Fruit fly (Drosophila melanogaster) whole organism, embryonic: ENCODE measurements around the gene HP5.

ENCODE experiments used
- Asciz ChIP-seq: fragments of 200-800 bp; sonication (Bioruptor generic); optimal IDR thresholded peaks from 2 replicates; lab custom pipeline; 2017; ENCODE audit warnings: missing biosample characterization, mild to moderate bottlenecking, missing genetic modification characterization, missing genetic modification reagents
- CG10979 ChIP-seq: fragments of 200-800 bp; sonication (Bioruptor generic); optimal IDR thresholded peaks from 2 replicates; lab custom pipeline; 2018; ENCODE audit warnings: missing biosample characterization, mild to moderate bottlenecking, missing genetic modification characterization, moderate library complexity
- CG11560 ChIP-seq: fragments of 200-800 bp; sonication (Bioruptor generic); IDR thresholded peaks from 3 replicates; pipeline ENCODE4 v1.3.6; 2022; ENCODE audit warnings: missing biosample characterization, missing genetic modification characterization
- CG12942 ChIP-seq: fragments of 200-800 bp; sonication (Bioruptor generic); optimal IDR thresholded peaks from 3 replicates; lab custom pipeline; 2016; ENCODE audit warnings: missing biosample characterization, missing genetic modification characterization
- CG14965 ChIP-seq: fragments of 200-800 bp; sonication (Bioruptor generic); optimal IDR thresholded peaks from 2 replicates; lab custom pipeline; 2016; ENCODE audit warnings: missing biosample characterization, missing genetic modification characterization, borderline replicate concordance
- CG15269 ChIP-seq: fragments of 200-800 bp; sonication (Bioruptor generic); optimal IDR thresholded peaks from 2 replicates; lab custom pipeline; 2018; ENCODE audit warnings: missing biosample characterization, mild to moderate bottlenecking, missing genetic modification characterization, moderate library complexity
- CG15514 ChIP-seq: fragments of 200-800 bp; sonication (Bioruptor generic); optimal IDR thresholded peaks from 3 replicates; lab custom pipeline; 2017; ENCODE audit warnings: missing biosample characterization, missing genetic modification characterization, mild to moderate bottlenecking, moderate library complexity, missing genetic modification reagents
- CG17385 ChIP-seq: fragments of 200-800 bp; sonication (Bioruptor generic); optimal IDR thresholded peaks from 3 replicates; lab custom pipeline; 2018; ENCODE audit warnings: missing biosample characterization, mild to moderate bottlenecking, missing genetic modification characterization
- CG2712 ChIP-seq: fragments of 200-800 bp; optimal IDR thresholded peaks from 3 replicates; lab custom pipeline; 2019; ENCODE audit warnings: missing biosample characterization, mild to moderate bottlenecking, missing genetic modification characterization, moderate library complexity
- CG32772 ChIP-seq: fragments of 200-800 bp; sonication (Bioruptor generic); IDR thresholded peaks from 2 replicates; pipeline ENCODE4 v1.3.6; 2022; ENCODE audit warnings: missing biosample characterization, missing genetic modification characterization
- CG33213 ChIP-seq: fragments of 200-800 bp; sonication (Bioruptor generic); optimal IDR thresholded peaks from 3 replicates; lab custom pipeline; 2016; ENCODE audit warnings: missing biosample characterization, missing genetic modification characterization
- CG3407 ChIP-seq: fragments of 200-800 bp; sonication (Bioruptor generic); optimal IDR thresholded peaks from 2 replicates; lab custom pipeline; 2018; ENCODE audit warnings: missing biosample characterization, mild to moderate bottlenecking, missing genetic modification characterization
- CG3995 ChIP-seq: fragments of 200-800 bp; sonication (Bioruptor generic); optimal IDR thresholded peaks from 3 replicates; lab custom pipeline; 2016; ENCODE audit warnings: missing biosample characterization, missing genetic modification characterization
- CG6654 ChIP-seq: fragments of 200-800 bp; sonication (Bioruptor generic); optimal IDR thresholded peaks from 2 replicates; lab custom pipeline; 2017; ENCODE audit warnings: missing biosample characterization, mild to moderate bottlenecking, missing genetic modification characterization
- CG7357 ChIP-seq: fragments of 200-800 bp; sonication (Bioruptor generic); IDR thresholded peaks from 3 replicates; pipeline ENCODE4 v1.3.6; 2022; ENCODE audit warnings: missing biosample characterization, missing genetic modification characterization
- CG7963 ChIP-seq: fragments of 200-800 bp; sonication (Bioruptor generic); IDR thresholded peaks from 3 replicates; pipeline ENCODE4 v1.3.6; 2022; ENCODE audit warnings: missing biosample characterization, missing genetic modification characterization; ENCODE audit not compliant: partially characterized antibody
- Chrac-16 ChIP-seq: fragments of 200-800 bp; sonication (Bioruptor generic); optimal IDR thresholded peaks from 3 replicates; lab custom pipeline; 2016; ENCODE audit warnings: missing biosample characterization, missing genetic modification characterization
- CkIIα-i1 ChIP-seq: fragments of 200-800 bp; sonication (Bioruptor generic); IDR thresholded peaks from 2 replicates; pipeline ENCODE4 v1.3.6; 2022; ENCODE audit warnings: missing biosample characterization, missing genetic modification characterization
- Elba2 ChIP-seq: fragments of 200-800 bp; sonication (Bioruptor generic); optimal IDR thresholded peaks from 3 replicates; lab custom pipeline; 2016; ENCODE audit warnings: missing biosample characterization, missing genetic modification characterization
- H2.0 ChIP-seq: fragments of 200-800 bp; sonication (Bioruptor generic); IDR thresholded peaks from 2 replicates; pipeline ENCODE4 v1.3.6; 2022; ENCODE audit warnings: missing biosample characterization, missing genetic modification characterization
- HLH4C ChIP-seq: fragments of 200-800 bp; sonication (Bioruptor generic); IDR thresholded peaks from 3 replicates; pipeline ENCODE4 v1.3.6; 2022; ENCODE audit warnings: missing biosample characterization, missing genetic modification characterization; ENCODE audit not compliant: partially characterized antibody
- Meics ChIP-seq: fragments of 200-800 bp; sonication (Bioruptor generic); optimal IDR thresholded peaks from 2 replicates; lab custom pipeline; 2017; ENCODE audit warnings: missing biosample characterization, mild to moderate bottlenecking, missing genetic modification characterization
- NFAT ChIP-seq: fragments of 200-800 bp; sonication (Bioruptor generic); IDR thresholded peaks from 2 replicates; pipeline ENCODE4 v1.3.6; 2022; ENCODE audit warnings: missing biosample characterization, missing genetic modification characterization
- Pdp1 ChIP-seq, 2 experiments: fragments of 200-800 bp; sonication (Bioruptor generic); optimal IDR thresholded peaks; 3 replicates each; lab custom pipeline; 2016; ENCODE audit warnings: missing biosample characterization in 2 of 2, missing genetic modification characterization in 2 of 2, mild to moderate bottlenecking in 1 of 2, moderate library complexity in 1 of 2
- Rfx ChIP-seq: fragments of 200-800 bp; sonication (Bioruptor generic); IDR thresholded peaks from 2 replicates; pipeline ENCODE4 v1.3.6; 2022; ENCODE audit warnings: missing biosample characterization, missing genetic modification characterization
- Side ChIP-seq: fragments of 200-800 bp; sonication (Bioruptor generic); optimal IDR thresholded peaks from 2 replicates; lab custom pipeline; 2016; ENCODE audit warnings: missing biosample characterization, missing genetic modification characterization
- Usf ChIP-seq: fragments of 200-800 bp; sonication (Bioruptor generic); optimal IDR thresholded peaks from 2 replicates; lab custom pipeline; 2017; ENCODE audit warnings: missing genotype, missing biosample characterization, missing genetic modification characterization
- abd-A ChIP-seq: fragments of 200-800 bp; sonication (Bioruptor generic); optimal IDR thresholded peaks from 3 replicates; lab custom pipeline; 2019; ENCODE audit warnings: missing biosample characterization, mild to moderate bottlenecking, missing genetic modification characterization, moderate library complexity
- amos ChIP-seq: fragments of 200-800 bp; sonication (Bioruptor generic); IDR thresholded peaks from 2 replicates; pipeline ENCODE4 v1.3.6; 2022; ENCODE audit warnings: missing biosample characterization, missing genetic modification characterization; ENCODE audit not compliant: partially characterized antibody
- ase ChIP-seq: fragments of 200-800 bp; sonication (Bioruptor generic); IDR thresholded peaks from 3 replicates; pipeline ENCODE4 v1.3.6; 2022; ENCODE audit warnings: missing biosample characterization, missing genetic modification characterization
- caup ChIP-seq: fragments of 200-800 bp; sonication (Bioruptor generic); optimal IDR thresholded peaks from 3 replicates; lab custom pipeline; 2017; ENCODE audit warnings: missing biosample characterization, mild to moderate bottlenecking, missing genetic modification characterization, moderate library complexity; ENCODE audit not compliant: severe bottlenecking
- crol ChIP-seq: fragments of 200-800 bp; sonication (Bioruptor generic); IDR thresholded peaks from 2 replicates; pipeline ENCODE4 v1.3.6; 2022; ENCODE audit warnings: missing biosample characterization, missing genetic modification characterization
- dmrt11E ChIP-seq: fragments of 200-800 bp; sonication (Bioruptor generic); optimal IDR thresholded peaks from 3 replicates; lab custom pipeline; 2018; ENCODE audit warnings: missing biosample characterization, mild to moderate bottlenecking, missing genetic modification characterization, moderate library complexity
- dysf ChIP-seq: fragments of 200-800 bp; sonication (Bioruptor generic); IDR thresholded peaks from 3 replicates; pipeline ENCODE4 v1.3.6; 2022; ENCODE audit warnings: missing biosample characterization, missing genetic modification characterization
- fd3F ChIP-seq: fragments of 200-800 bp; sonication (Bioruptor generic); optimal IDR thresholded peaks from 2 replicates; lab custom pipeline; 2018; ENCODE audit warnings: missing biosample characterization, mild to moderate bottlenecking, missing genetic modification characterization, moderate library complexity
- fu2 ChIP-seq: fragments of 200-800 bp; sonication (Bioruptor generic); optimal IDR thresholded peaks from 2 replicates; lab custom pipeline; 2016; ENCODE audit warnings: missing biosample characterization, missing genetic modification characterization
- gcm2 ChIP-seq: fragments of 200-800 bp; sonication (Bioruptor generic); optimal IDR thresholded peaks from 2 replicates; lab custom pipeline; 2016; ENCODE audit warnings: missing biosample characterization, missing genetic modification characterization
- gem ChIP-seq: fragments of 200-800 bp; sonication (Bioruptor generic); optimal IDR thresholded peaks from 2 replicates; lab custom pipeline; 2019; ENCODE audit warnings: missing biosample characterization, mild to moderate bottlenecking, missing genetic modification characterization, moderate library complexity
- gsb-n ChIP-seq: fragments of 200-800 bp; sonication (Bioruptor generic); optimal IDR thresholded peaks from 3 replicates; lab custom pipeline; 2018; ENCODE audit warnings: missing biosample characterization, mild to moderate bottlenecking, missing genetic modification characterization
- gt ChIP-seq: fragments of 200-800 bp; sonication (Bioruptor generic); IDR thresholded peaks from 2 replicates; pipeline ENCODE4 v1.3.6; 2022; ENCODE audit warnings: missing biosample characterization, missing genetic modification characterization
- hb ChIP-seq: fragments of 200-800 bp; sonication (Bioruptor generic); IDR thresholded peaks from 3 replicates; pipeline ENCODE4 v1.3.6; 2022; ENCODE audit warnings: missing biosample characterization, missing genetic modification characterization; ENCODE audit not compliant: partially characterized antibody
- lilli ChIP-seq: fragments of 200-800 bp; sonication (Bioruptor generic); optimal IDR thresholded peaks from 3 replicates; lab custom pipeline; 2016; ENCODE audit warnings: missing biosample characterization, missing genetic modification characterization
- oc ChIP-seq: fragments of 200-800 bp; sonication (Bioruptor generic); optimal IDR thresholded peaks from 2 replicates; lab custom pipeline; 2018; ENCODE audit warnings: missing biosample characterization, mild to moderate bottlenecking, missing genetic modification characterization, moderate library complexity
- pros ChIP-seq: fragments of 200-800 bp; sonication (Bioruptor generic); optimal IDR thresholded peaks from 3 replicates; lab custom pipeline; 2019; ENCODE audit warnings: missing biosample characterization, mild to moderate bottlenecking, missing genetic modification characterization, moderate library complexity
- pzg ChIP-seq: fragments of 200-800 bp; sonication (Bioruptor generic); optimal IDR thresholded peaks from 3 replicates; lab custom pipeline; 2018; ENCODE audit warnings: missing biosample characterization, mild to moderate bottlenecking, missing genetic modification characterization, moderate library complexity
- ro ChIP-seq: fragments of 200-800 bp; sonication (Bioruptor generic); IDR thresholded peaks from 2 replicates; pipeline ENCODE4 v1.3.6; 2022; ENCODE audit warnings: missing biosample characterization, missing genetic modification characterization
- sens ChIP-seq: fragments of 200-800 bp; sonication (Bioruptor generic); peaks from one replicate; lab custom pipeline; 2016; ENCODE audit warnings: missing biosample characterization, missing genetic modification characterization
- sna ChIP-seq: fragments of 200-800 bp; sonication (Bioruptor generic); IDR thresholded peaks from 2 replicates; pipeline ENCODE4 v1.3.6; 2022; ENCODE audit warnings: missing biosample characterization, missing genetic modification characterization; ENCODE audit not compliant: partially characterized antibody
- tin ChIP-seq: fragments of 200-800 bp; sonication (Bioruptor generic); optimal IDR thresholded peaks from 3 replicates; lab custom pipeline; 2016; ENCODE audit warnings: missing biosample characterization, missing genetic modification characterization
- tio ChIP-seq: fragments of 200-800 bp; sonication (Bioruptor generic); optimal IDR thresholded peaks from 2 replicates; lab custom pipeline; 2017; ENCODE audit warnings: missing biosample characterization, missing genetic modification characterization, inconsistent platforms
- trh ChIP-seq: fragments of 200-800 bp; sonication (Bioruptor generic); optimal IDR thresholded peaks from 2 replicates; lab custom pipeline; 2016; ENCODE audit warnings: missing biosample characterization, missing genetic modification characterization

The HP5 gene

DNA sequence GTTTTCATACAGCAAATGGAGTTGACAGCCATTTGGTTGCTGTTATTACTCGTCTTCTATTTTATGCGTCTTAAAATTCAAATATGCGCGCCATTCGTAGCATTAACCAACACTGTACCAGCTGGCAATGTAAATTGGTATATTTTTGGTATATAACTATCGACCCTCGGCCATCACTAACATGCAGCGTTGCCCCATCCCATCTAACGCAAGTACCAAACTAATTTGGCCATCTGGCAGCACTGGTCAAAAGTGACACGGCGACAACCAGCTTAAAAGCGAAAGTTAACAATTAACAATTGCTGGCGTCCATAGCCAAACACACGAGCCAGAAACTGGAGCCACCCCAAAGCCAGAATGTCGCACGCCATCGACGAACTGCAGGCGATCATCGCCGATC lies 28.7 kb downstream of the HP5 start, which contains the start of gene Uba5 (continued):
- TF ChIP-seq sens (GFP tag; lab: Kevin White, UChicago): no peak
- TF ChIP-seq Usf (GFP tag; lab: Kevin White, UChicago): no peak
- peak; percentile 5 for TF ChIP-seq CG2712 (tag; lab: Kevin White, UChicago)
- TF ChIP-seq lilli: no peak
- no peak for TF ChIP-seq Meics (GFP tag; lab: Kevin White, UChicago)
- no peak for TF ChIP-seq CG11560 (tag; lab: Robert Waterston, UW)
- TF ChIP-seq dmrt11E (tag; lab: Kevin White, UChicago): no peak
- TF ChIP-seq CG7963 (GFP tag; lab: Robert Waterston, UW): no peak
- no peak for TF ChIP-seq H2.0 (GFP tag; lab: Robert Waterston, UW)
- TF ChIP-seq CG14965: no peak
- no peak for TF ChIP-seq hb
- TF ChIP-seq gem (tag; lab: Kevin White, UChicago): no peak
- no peak for TF ChIP-seq CG15269 (tag; lab: Kevin White, UChicago)
- no peak for TF ChIP-seq CG3995 (GFP tag; lab: Kevin White, UChicago)
- TF ChIP-seq CG6654 (GFP tag; lab: Kevin White, UChicago): no peak
- TF ChIP-seq NFAT: no peak
- TF ChIP-seq Asciz: no peak
- TF ChIP-seq fd3F: no peak
- TF ChIP-seq CG15514 (GFP tag; lab: Kevin White, UChicago): peak; percentile 42
- no peak for TF ChIP-seq CG3407
- TF ChIP-seq ase (GFP tag; lab: Robert Waterston, UW): no peak
- TF ChIP-seq abd-A (tag; lab: Kevin White, UChicago): no peak
- TF ChIP-seq HLH4C (GFP tag; lab: Robert Waterston, UW): no peak
- no peak for TF ChIP-seq CG17385
- TF ChIP-seq caup (GFP tag; lab: Kevin White, UChicago): no peak
- TF ChIP-seq CG7357 (GFP tag; lab: Robert Waterston, UW): no peak
- TF ChIP-seq CkIIα-i1 (GFP tag; lab: Robert Waterston, UW): no peak
- no peak for TF ChIP-seq CG10979 (tag; lab: Kevin White, UChicago)
- no peak for TF ChIP-seq crol
- TF ChIP-seq CG12942 (GFP tag; lab: Kevin White, UChicago): no peak
- no peak for TF ChIP-seq Side (GFP tag; lab: Kevin White, UChicago)
- TF ChIP-seq sna (GFP tag; lab: Robert Waterston, UW): no peak
- no peak for TF ChIP-seq ro (GFP tag; lab: Robert Waterston, UW)
- no peak for TF ChIP-seq Rfx
- no peak for TF ChIP-seq tin (GFP tag; lab: Kevin White, UChicago)
- TF ChIP-seq gcm2 (GFP tag; lab: Kevin White, UChicago): no peak
- no peak for TF ChIP-seq gsb-n (tag; lab: Kevin White, UChicago)
- TF ChIP-seq Elba2 (GFP tag; lab: Kevin White, UChicago): no peak
- TF ChIP-seq tio (GFP tag; lab: Kevin White, UChicago): no peak
- peak; percentile 90 for TF ChIP-seq pzg (GFP tag; lab: Kevin White, UChicago)
- peak; percentile 53; the same call in 1 of the 2 replicates for TF ChIP-seq amos (GFP tag; lab: Robert Waterston, UW)
- no peak for TF ChIP-seq fu2
- no peak for TF ChIP-seq gt (GFP tag; lab: Robert Waterston, UW)
- TF ChIP-seq Pdp1 (GFP tag; optimal IDR thresholded peaks at IDR 0.05; lab: Kevin White, UChicago): no peak
- no peak for TF ChIP-seq dysf (GFP tag; lab: Robert Waterston, UW)
- TF ChIP-seq CG33213 (GFP tag; lab: Kevin White, UChicago): peak; percentile 27
- TF ChIP-seq oc (tag; lab: Kevin White, UChicago): no peak
- TF ChIP-seq trh (GFP tag; lab: Kevin White, UChicago): no peak
- no peak for TF ChIP-seq pros (GFP tag; lab: Kevin White, UChicago)
- TF ChIP-seq Chrac-16 (GFP tag; lab: Kevin White, UChicago): no peak
- no peak for TF ChIP-seq CG32772 (GFP tag; lab: Robert Waterston, UW)
